Fruit fly (Drosophila melanogaster): ENCODE measurements around the gene CG31091.

Gene CG31091

dm6 chr3R:25884301-25884700 lies 15.4 kb upstream of the CG31091 start (continued):
- no peak for TF ChIP-seq CG16813 (GFP tag; IDR thresholded peaks at IDR 0.05; ENCODE audit: partially characterized antibody)
- no peak for TF ChIP-seq CG15073 (GFP tag; optimal IDR thresholded peaks at IDR 0.05)
- peak; percentile 84 for TF ChIP-seq nmo (GFP tag; optimal IDR thresholded peaks at IDR 0.05)
- peak; percentile 59 for TF ChIP-seq CG3407 (GFP tag; optimal IDR thresholded peaks at IDR 0.05)
- TF ChIP-seq tin (GFP tag; optimal IDR thresholded peaks at IDR 0.05): peak; percentile 33
- no peak for TF ChIP-seq CG31365 (tag; optimal IDR thresholded peaks at IDR 0.05)
- peak; percentile 67 for TF ChIP-seq HLH3B (GFP tag; IDR thresholded peaks at IDR 0.05)
- TF ChIP-seq usp (GFP tag; optimal IDR thresholded peaks at IDR 0.05): no peak
- no peak for TF ChIP-seq CG34376 (GFP tag; optimal IDR thresholded peaks at IDR 0.05)
- no peak for TF ChIP-seq Fer1 (GFP tag; optimal IDR thresholded peaks at IDR 0.05)
- no peak for TF ChIP-seq mam (GFP tag; optimal IDR thresholded peaks at IDR 0.05)
- TF ChIP-seq jigr1 (GFP tag; IDR thresholded peaks at IDR 0.05): no peak
- TF ChIP-seq dmrt11E (tag; optimal IDR thresholded peaks at IDR 0.05): peak; percentile 86
- TF ChIP-seq Gsc (GFP tag; IDR thresholded peaks at IDR 0.05): no peak
- no peak for TF ChIP-seq emc (GFP tag; optimal IDR thresholded peaks at IDR 0.05)
- TF ChIP-seq nom (GFP tag; optimal IDR thresholded peaks at IDR 0.05): no peak
- TF ChIP-seq ase (GFP tag; IDR thresholded peaks at IDR 0.05): no peak
- no peak for TF ChIP-seq Mad (GFP tag; optimal IDR thresholded peaks at IDR 0.05)
- TF ChIP-seq Doc2 (GFP tag; IDR thresholded peaks at IDR 0.05): no peak
- no peak for TF ChIP-seq CG6272 (GFP tag; IDR thresholded peaks at IDR 0.05)
- 0 out of 2 replicates have a peak, but pooled peaks have one; percentile 32 for TF ChIP-seq CG14014 (GFP tag; IDR thresholded peaks at IDR 0.05)
- peak; percentile 38 for TF ChIP-seq Deaf1 (tag; optimal IDR thresholded peaks at IDR 0.05)
- peak; percentile 44 for TF ChIP-seq CG10209 (GFP tag; optimal IDR thresholded peaks at IDR 0.05)
- no peak for TF ChIP-seq Abd-B (GFP tag; optimal IDR thresholded peaks at IDR 0.05)
- no peak for TF ChIP-seq pnt (GFP tag; optimal IDR thresholded peaks at IDR 0.05)
- TF ChIP-seq Nf-YB (GFP tag; optimal IDR thresholded peaks at IDR 0.05): peak; percentile 55
- no peak for TF ChIP-seq ac (GFP tag; optimal IDR thresholded peaks at IDR 0.05)
- TF ChIP-seq CG12104 (GFP tag; optimal IDR thresholded peaks at IDR 0.05): peak; percentile 54
- no peak for TF ChIP-seq CG11085 (GFP tag; IDR thresholded peaks at IDR 0.05)
- peak; percentile 17 for TF ChIP-seq salm (tag; optimal IDR thresholded peaks at IDR 0.05)
- TF ChIP-seq CG10979 (tag; optimal IDR thresholded peaks at IDR 0.05): peak; percentile 87
- no peak for TF ChIP-seq ems (GFP tag; optimal IDR thresholded peaks at IDR 0.05)
- no peak for TF ChIP-seq CrebB (tag; optimal IDR thresholded peaks at IDR 0.05)
- peak; percentile 35 for TF ChIP-seq cato (GFP tag; optimal IDR thresholded peaks at IDR 0.05; ENCODE audit: borderline replicate concordance)
- no peak for TF ChIP-seq CG14667 (GFP tag; IDR thresholded peaks at IDR 0.05)
- TF ChIP-seq nerfin-1 (tag; optimal IDR thresholded peaks at IDR 0.05): peak; percentile 71
- TF ChIP-seq CG2889 (GFP tag; IDR thresholded peaks at IDR 0.05): no peak
- no peak for TF ChIP-seq CG34224 (GFP tag; IDR thresholded peaks at IDR 0.05; ENCODE audit: partially characterized antibody)
- no peak for TF ChIP-seq hb (GFP tag; IDR thresholded peaks at IDR 0.05; ENCODE audit: partially characterized antibody)
- TF ChIP-seq CG10959 (GFP tag; IDR thresholded peaks at IDR 0.05): peak; percentile 39; the same call in 1 of the 2 replicates
- peak; percentile 14 for TF ChIP-seq fd102C (GFP tag; optimal IDR thresholded peaks at IDR 0.05)
- TF ChIP-seq cwo (GFP tag; optimal IDR thresholded peaks at IDR 0.05): peak; percentile 28
- no peak for TF ChIP-seq sr (GFP tag; IDR thresholded peaks at IDR 0.05)
- TF ChIP-seq NFAT (GFP tag; IDR thresholded peaks at IDR 0.05): no peak
- TF ChIP-seq jing (GFP tag; optimal IDR thresholded peaks at IDR 0.05): no peak
- TF ChIP-seq CG34422 (GFP tag; IDR thresholded peaks at IDR 0.05): no peak
- no peak for TF ChIP-seq NK7.1 (GFP tag; optimal IDR thresholded peaks at IDR 0.05)
- TF ChIP-seq sug (tag; optimal IDR thresholded peaks at IDR 0.05): no peak
- no peak for TF ChIP-seq Mes4 (GFP tag; optimal IDR thresholded peaks at IDR 0.05)
- peak; percentile 7 for TF ChIP-seq Dek (tag; optimal IDR thresholded peaks at IDR 0.05)
- TF ChIP-seq Hr78 (GFP tag; optimal IDR thresholded peaks at IDR 0.05): peak in 1 of 2 experiments; percentile 23
